Fruit fly (Drosophila melanogaster): ENCODE measurements around the gene CG15599.

CG15599 gene

DNA sequence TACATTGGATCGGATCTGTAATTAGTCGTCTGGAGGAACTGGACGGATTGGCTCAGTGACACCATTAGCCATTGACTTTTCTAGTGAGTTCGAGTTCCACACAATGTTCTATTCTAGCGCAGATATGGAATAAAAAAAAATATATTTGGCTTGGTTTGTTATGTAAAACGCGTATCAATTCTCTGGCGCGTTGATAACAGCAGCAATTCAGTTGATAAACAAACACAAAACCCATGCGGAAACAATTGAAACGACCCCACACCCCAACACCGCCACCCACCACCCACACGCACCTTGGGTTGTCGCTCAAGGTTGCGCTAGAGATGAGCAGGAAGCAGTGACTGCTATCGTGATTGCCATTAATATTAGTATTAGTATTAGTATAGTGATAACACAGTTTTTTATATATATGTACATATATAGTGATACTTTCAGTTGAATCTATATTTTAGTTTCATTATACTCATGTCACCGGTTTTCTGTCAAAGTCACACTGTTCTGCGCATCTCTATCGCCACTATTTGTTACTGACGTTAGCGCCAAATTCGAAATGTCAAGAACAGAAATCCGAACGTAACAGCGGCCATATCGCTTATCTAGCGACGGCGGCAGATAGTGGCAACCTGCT is 9.0 kb upstream of the CG15599 start (continued):
- TF ChIP-seq tna (GFP tag; IDR thresholded peaks at IDR 0.05; ENCODE audit: partially characterized antibody) (no peak), CG17359 (tag; optimal IDR thresholded peaks at IDR 0.05) (peak; percentile 94), CG7372 (GFP tag; IDR thresholded peaks at IDR 0.05) (peak; percentile 92), Dfd (GFP tag; optimal IDR thresholded peaks at IDR 0.05) (no peak), Side (GFP tag; optimal IDR thresholded peaks at IDR 0.05) (peak; percentile 51), CG31441 (GFP tag; IDR thresholded peaks at IDR 0.05) (peak; percentile 97), salm (tag; optimal IDR thresholded peaks at IDR 0.05) (peak; percentile 79), slp2 (GFP tag; optimal IDR thresholded peaks at IDR 0.05) (peak; percentile 43), slbo (GFP tag; IDR thresholded peaks at IDR 0.05) (peak; percentile 96), CG11247 (GFP tag; IDR thresholded peaks at IDR 0.05) (peak; percentile 91), eve (GFP tag; optimal IDR thresholded peaks at IDR 0.05) (no peak), CG4360 (GFP tag; IDR thresholded peaks at IDR 0.05) (no peak; the same call in 1 of the 2 replicates), CG11398 (GFP tag; optimal IDR thresholded peaks at IDR 0.05) (no peak), CG18599 (GFP tag; optimal IDR thresholded peaks at IDR 0.05) (peak; percentile 98), CG7745 (tag; optimal IDR thresholded peaks at IDR 0.05) (no peak), CG30403 (GFP tag; optimal IDR thresholded peaks at IDR 0.05) (peak; percentile 95), NFAT (GFP tag; IDR thresholded peaks at IDR 0.05) (peak; percentile 92), CG2116 (GFP tag; optimal IDR thresholded peaks at IDR 0.05) (peak; percentile 93), Mrtf (GFP tag; IDR thresholded peaks at IDR 0.05) (peak; percentile 91), CG1602 (GFP tag; optimal IDR thresholded peaks at IDR 0.05) (peak; percentile 87), Lhr (GFP tag; optimal IDR thresholded peaks at IDR 0.05) (peak; percentile 43), sens-2 (GFP tag; IDR thresholded peaks at IDR 0.05) (peak; percentile 89), prd (optimal IDR thresholded peaks at IDR 0.05) (no peak), prd (GFP tag; IDR thresholded peaks at IDR 0.05) (peak; percentile 97), CG13894 (tag; optimal IDR thresholded peaks at IDR 0.05) (peak; percentile 96), CG12236 (GFP tag; optimal IDR thresholded peaks at IDR 0.05) (no peak), knrl (GFP tag; IDR thresholded peaks at IDR 0.05; ENCODE audit: partially characterized antibody) (peak; percentile 41; the same call in 2 of the 3 replicates), Doc2 (GFP tag; IDR thresholded peaks at IDR 0.05) (peak; percentile 71), jigr1 (GFP tag; IDR thresholded peaks at IDR 0.05) (peak; percentile 75; the same call in 2 of the 3 replicates), CG8359 (GFP tag; optimal IDR thresholded peaks at IDR 0.05; ENCODE audit: borderline replicate concordance) (peak; percentile 82), fd96Cb (tag; optimal IDR thresholded peaks at IDR 0.05) (peak; percentile 91), CG8089 (GFP tag; optimal IDR thresholded peaks at IDR 0.05) (no peak), CG14860 (GFP tag; IDR thresholded peaks at IDR 0.05; ENCODE audit: partially characterized antibody) (no peak), NfI (GFP tag; optimal IDR thresholded peaks at IDR 0.05) (peak; percentile 90), CG13123 (GFP tag; optimal IDR thresholded peaks at IDR 0.05) (peak; percentile 60), Bgb (GFP tag; IDR thresholded peaks at IDR 0.05; ENCODE audit: partially characterized antibody) (peak; percentile 19; the same call in 1 of the 2 replicates), PHDP (tag; optimal IDR thresholded peaks at IDR 0.05) (peak; percentile 93), ftz-f1 (GFP tag; optimal IDR thresholded peaks at IDR 0.05) (peak; percentile 99), CG5953 (GFP tag; IDR thresholded peaks at IDR 0.05) (peak; percentile 87), en (GFP tag; optimal IDR thresholded peaks at IDR 0.05) (no peak), Deaf1 (tag; optimal IDR thresholded peaks at IDR 0.05) (peak; percentile 76), unc-4 (GFP tag; IDR thresholded peaks at IDR 0.05; ENCODE audit: partially characterized antibody) (peak; percentile 33), zen2 (GFP tag; IDR thresholded peaks at IDR 0.05; ENCODE audit: partially characterized antibody) (no peak), CG2120 (GFP tag; optimal IDR thresholded peaks at IDR 0.05) (peak; percentile 87), CG14014 (GFP tag; IDR thresholded peaks at IDR 0.05) (peak; percentile 96), CG7839 (tag; optimal IDR thresholded peaks at IDR 0.05) (peak; percentile 96), CG13775 (GFP tag; optimal IDR thresholded peaks at IDR 0.05) (peak; percentile 90), Lpt (GFP tag; optimal IDR thresholded peaks at IDR 0.05) (no peak), Bdp1 (GFP tag; optimal IDR thresholded peaks at IDR 0.05) (peak; percentile 57), CG12071 (GFP tag; optimal IDR thresholded peaks at IDR 0.05) (peak; percentile 89)

Data from whole organism, embryonic.